Worm (Caenorhabditis elegans): ENCODE data around the gene htrl-1.

- TF ChIP-seq pes-1 (GFP tag; IDR thresholded peaks at IDR 0.05) (no peak), tra-4 (tag; optimal IDR thresholded peaks at IDR 0.05) (no peak), hmbx-1 (tag; optimal IDR thresholded peaks at IDR 0.05) (no peak), flt-1 (GFP tag; IDR thresholded peaks at IDR 0.05) (no peak), tbx-11 (GFP tag; IDR thresholded peaks at IDR 0.05) (no peak), ets-7 (tag; optimal IDR thresholded peaks at IDR 0.05) (no peak), ama-1 (optimal IDR thresholded peaks at IDR 0.05) (no peak), aly-1 (tag; optimal IDR thresholded peaks at IDR 0.05) (no peak), hmg-4 (GFP tag; optimal IDR thresholded peaks at IDR 0.05) (no peak), tbx-37 (GFP tag; conservative IDR thresholded peaks at IDR 0.05) (no peak), F13C5.2 (tag; optimal IDR thresholded peaks at IDR 0.05) (no peak)
Measured at ce11 chrV:11479406-11479805, 16.8 kb downstream of the htrl-1 start, which contains the start of gene T11F9.22.
